Fruit fly (Drosophila melanogaster): ENCODE measurements around the gene Mgat2.

The Mgat2 gene

DNA sequence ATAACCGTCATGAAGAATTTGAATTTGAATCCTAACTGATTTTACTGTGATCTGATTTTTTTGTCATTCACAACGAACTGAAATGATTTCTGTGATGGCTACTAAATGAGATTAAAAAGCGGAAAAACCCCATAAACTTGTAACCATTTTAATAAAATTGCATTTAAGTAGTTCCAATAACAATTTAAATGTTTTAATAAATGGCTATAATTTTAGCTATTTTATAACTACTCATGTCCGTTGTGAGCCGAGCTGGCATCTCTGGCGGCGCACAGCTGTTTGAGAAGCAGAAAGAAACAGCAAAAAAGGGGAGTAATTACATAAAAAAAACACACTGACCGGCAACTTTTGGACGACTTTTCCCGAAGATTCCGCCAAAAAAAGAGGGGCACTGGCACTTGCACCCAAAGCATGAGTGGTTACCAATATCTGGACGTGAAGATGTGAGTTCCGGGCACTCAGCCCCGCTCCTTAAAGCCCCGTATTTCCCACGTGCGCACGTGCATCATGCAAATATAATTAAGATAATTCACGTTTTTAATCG, 34.6 kb upstream of the Mgat2 start, which contains the start of the genes CG7950 and Rpp14a (continued):
- TF ChIP-seq stc (GFP tag; IDR thresholded peaks at IDR 0.05) (peak; percentile 61; the same call in 1 of the 2 replicates), NfI (GFP tag; optimal IDR thresholded peaks at IDR 0.05) (peak; percentile 79), H2.0 (GFP tag; IDR thresholded peaks at IDR 0.05) (peak; percentile 86), CG3163 (GFP tag; optimal IDR thresholded peaks at IDR 0.05) (peak; percentile 59), CG2875 (GFP tag; optimal IDR thresholded peaks at IDR 0.05) (peak; percentile 39), Kr (GFP tag; optimal IDR thresholded peaks at IDR 0.05) (no peak), Fer3 (tag; optimal IDR thresholded peaks at IDR 0.05) (peak; percentile 84), danr (GFP tag; IDR thresholded peaks at IDR 0.05) (peak; percentile 54), nerfin-2 (GFP tag; IDR thresholded peaks at IDR 0.05; ENCODE audit: partially characterized antibody) (no peak), CG4282 (GFP tag; optimal IDR thresholded peaks at IDR 0.05) (peak; percentile 65), emc (GFP tag; optimal IDR thresholded peaks at IDR 0.05) (no peak), CG1832 (GFP tag; optimal IDR thresholded peaks at IDR 0.05) (no peak), CG12071 (GFP tag; optimal IDR thresholded peaks at IDR 0.05) (peak; percentile 19), pzg (GFP tag; optimal IDR thresholded peaks at IDR 0.05) (peak; percentile 58), hkb (optimal IDR thresholded peaks at IDR 0.05) (no peak), hkb (GFP tag; IDR thresholded peaks at IDR 0.05) (peak; percentile 83), CG42726 (GFP tag; IDR thresholded peaks at IDR 0.05; ENCODE audit: partially characterized antibody) (no peak), ham (GFP tag; IDR thresholded peaks at IDR 0.05) (no peak), CG7556 (GFP tag; optimal IDR thresholded peaks at IDR 0.05) (peak; percentile 44), twi (tag; optimal IDR thresholded peaks at IDR 0.05) (peak; percentile 44), nom (GFP tag; optimal IDR thresholded peaks at IDR 0.05) (peak; percentile 75), Deaf1 (tag; optimal IDR thresholded peaks at IDR 0.05) (peak; percentile 40), CG13624 (GFP tag; optimal IDR thresholded peaks at IDR 0.05) (peak; percentile 73), Drgx (GFP tag; IDR thresholded peaks at IDR 0.05) (peak; percentile 80), CG2120 (GFP tag; optimal IDR thresholded peaks at IDR 0.05) (peak; percentile 94), lbe (GFP tag; optimal IDR thresholded peaks at IDR 0.05) (peak; percentile 87), dm (GFP tag; optimal IDR thresholded peaks at IDR 0.05) (peak; percentile 69), jigr1 (GFP tag; IDR thresholded peaks at IDR 0.05) (no peak), CG17912 (GFP tag; optimal IDR thresholded peaks at IDR 0.05) (peak; percentile 5), Nf-YC (tag; optimal IDR thresholded peaks at IDR 0.05) (peak; percentile 65), PHDP (tag; optimal IDR thresholded peaks at IDR 0.05) (peak; percentile 85), lov (optimal IDR thresholded peaks at IDR 0.05) (no peak), lov (GFP tag; IDR thresholded peaks at IDR 0.05) (0 out of 3 replicates have a peak, but pooled peaks have one; percentile 27), Hmr (GFP tag; optimal IDR thresholded peaks at IDR 0.05) (peak; percentile 79), CG17328 (GFP tag; IDR thresholded peaks at IDR 0.05) (peak; percentile 78), kah (GFP tag; optimal IDR thresholded peaks at IDR 0.05) (no peak), ap (GFP tag; IDR thresholded peaks at IDR 0.05) (peak; percentile 73), ken (GFP tag; IDR thresholded peaks at IDR 0.05) (peak; percentile 82), CG8290 (GFP tag; optimal IDR thresholded peaks at IDR 0.05) (peak; percentile 54), CG8290 (tag; optimal IDR thresholded peaks at IDR 0.05) (peak in 1 of 2 experiments; percentile 82), al (GFP tag; IDR thresholded peaks at IDR 0.05) (peak; percentile 75; the same call in 1 of the 2 replicates), CG9727 (GFP tag; optimal IDR thresholded peaks at IDR 0.05) (peak; percentile 71), CG13287 (GFP tag; IDR thresholded peaks at IDR 0.05; ENCODE audit: partially characterized antibody) (peak; percentile 26; the same call in 1 of the 2 replicates), Oaz (GFP tag; IDR thresholded peaks at IDR 0.05) (0 out of 2 replicates have a peak, but pooled peaks have one; percentile 33), GATAe (GFP tag; conservative IDR thresholded peaks at IDR 0.05) (no peak), stwl (tag; optimal IDR thresholded peaks at IDR 0.05) (peak; percentile 26), cad (GFP tag; optimal IDR thresholded peaks at IDR 0.05) (no peak), Med (GFP tag) (peak; percentile 97), so (GFP tag; IDR thresholded peaks at IDR 0.05) (peak; percentile 77; the same call in 2 of the 3 replicates), CG9437 (GFP tag; optimal IDR thresholded peaks at IDR 0.05) (peak; percentile 42), CG2116 (GFP tag; optimal IDR thresholded peaks at IDR 0.05) (peak; percentile 64)

Data from whole organism, embryonic.